Fruit fly (Drosophila melanogaster): ENCODE results near the gene CG18273.

The CG18273 gene

DNA sequence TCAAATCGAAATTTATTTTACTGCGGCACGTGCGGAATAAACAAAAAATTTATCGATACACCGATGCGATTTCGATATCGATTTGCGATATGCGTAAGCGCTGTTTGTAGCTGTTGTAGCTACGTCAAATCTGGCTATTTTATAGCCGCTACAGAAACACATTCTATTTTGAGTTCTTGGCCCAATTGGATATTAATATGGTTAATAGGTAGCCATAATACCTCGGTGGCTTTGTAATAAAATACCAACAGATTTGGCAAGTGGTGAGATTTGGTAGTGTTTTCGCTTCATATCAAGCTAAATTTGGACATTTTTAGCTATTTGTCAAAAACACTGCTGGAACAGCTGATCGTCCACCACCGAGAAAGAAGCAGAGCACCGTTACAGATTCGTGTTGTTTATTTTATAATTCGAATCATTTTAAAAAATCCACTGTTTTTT, at the start of gene CG18273, which contains the start of gene CG3156:
TSS of gene CG18273 (minus strand) at position 65 of the 441 bp plus-strand sequence.
TSS of gene CG3156 (plus strand) at position 362 of the 441 bp plus-strand sequence.
- TF ChIP-seq Dll (optimal IDR thresholded peaks at IDR 0.05) (no peak), CG8478 (optimal IDR thresholded peaks at IDR 0.05) (no peak), usp (GFP tag; optimal IDR thresholded peaks at IDR 0.05) (no peak), psq (optimal IDR thresholded peaks at IDR 0.05) (no peak), pan (optimal IDR thresholded peaks at IDR 0.05) (no peak), EcR (GFP tag; optimal IDR thresholded peaks at IDR 0.05) (no peak)

DNA sequence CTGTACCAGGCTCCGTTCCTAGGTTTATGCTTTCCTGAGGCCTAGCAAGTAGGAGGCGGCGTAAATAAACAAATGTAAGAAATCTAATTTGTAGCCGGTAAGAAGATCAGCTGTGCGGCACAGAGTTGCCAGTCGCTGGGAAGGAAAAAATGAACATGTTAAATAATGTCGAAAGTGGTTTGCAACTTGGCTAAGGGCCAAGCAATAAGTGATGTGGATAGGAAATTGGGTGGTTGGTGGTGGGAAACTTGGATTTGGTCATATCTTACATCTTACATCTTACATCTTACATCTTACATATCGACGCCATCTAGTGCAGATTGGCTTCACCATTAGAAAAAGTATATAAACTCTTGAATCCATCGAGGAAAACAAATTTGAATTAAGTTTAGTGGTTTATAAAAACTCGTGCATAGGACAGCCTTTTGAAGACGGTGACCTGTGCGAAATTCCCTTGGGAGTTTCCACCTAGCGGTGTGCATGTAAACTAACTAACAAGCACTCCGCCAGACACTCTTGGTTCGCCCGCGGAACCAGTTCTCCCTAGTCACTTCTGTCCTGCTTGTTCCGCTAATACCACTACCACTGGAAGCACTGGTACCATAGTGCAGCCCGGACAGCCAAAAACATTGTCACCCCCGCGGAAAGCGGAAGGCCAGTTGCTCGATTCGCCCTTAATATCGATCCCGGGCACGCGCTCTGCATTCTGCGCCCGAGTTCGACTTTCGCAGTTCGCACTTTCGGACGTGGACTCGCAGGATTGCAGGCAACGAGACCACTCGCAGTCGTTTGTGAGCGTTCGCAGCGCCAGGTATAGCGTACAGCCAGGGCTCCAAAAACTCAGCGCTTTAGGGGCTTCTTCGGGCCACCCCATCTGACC, 42.6 kb upstream of the CG18273 start, which contains the start of the genes CG4293 and Appl:
TSS of gene CG4293 (minus strand) at position 568 of the 880 bp plus-strand sequence.
TSS of gene Appl (plus strand) at position 778 of the 880 bp plus-strand sequence.
- TF ChIP-seq usp (GFP tag; optimal IDR thresholded peaks at IDR 0.05) (no peak), Dll (optimal IDR thresholded peaks at IDR 0.05) (no peak), EcR (GFP tag; optimal IDR thresholded peaks at IDR 0.05) (no peak)

DNA sequence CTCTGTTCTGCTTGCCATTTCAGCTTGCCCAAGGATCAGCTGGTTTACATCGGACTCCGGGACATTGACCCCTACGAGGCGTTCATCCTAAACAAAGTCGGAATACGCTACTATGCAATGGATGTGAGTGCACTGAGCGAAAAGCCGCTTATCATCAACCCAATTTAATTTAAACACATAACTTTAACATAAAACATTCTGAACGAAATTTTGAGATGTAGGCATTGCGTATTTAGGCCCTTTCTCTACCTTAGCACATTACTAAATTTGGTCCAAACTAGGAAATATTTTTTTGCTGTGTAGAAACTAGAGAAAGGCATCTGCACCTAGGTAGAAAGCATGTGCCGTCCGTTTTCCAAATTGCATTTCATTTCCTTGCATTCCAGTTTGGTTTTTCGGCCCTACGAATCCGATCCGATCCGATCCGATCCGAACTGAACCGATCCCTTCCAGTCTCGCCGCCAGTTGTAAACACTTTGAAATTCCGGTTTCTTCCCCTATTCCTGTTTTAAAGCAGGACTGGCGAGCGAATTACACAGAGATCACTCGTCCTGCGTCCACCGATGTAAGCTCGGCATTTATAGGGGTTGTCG, 39.2 kb upstream of the CG18273 start:
- TF ChIP-seq Dll (optimal IDR thresholded peaks at IDR 0.05): no peak
- TF ChIP-seq psq (optimal IDR thresholded peaks at IDR 0.05): no peak
- TF ChIP-seq usp (GFP tag; optimal IDR thresholded peaks at IDR 0.05): no peak
- TF ChIP-seq CG8478 (optimal IDR thresholded peaks at IDR 0.05): no peak
- TF ChIP-seq EcR (GFP tag; optimal IDR thresholded peaks at IDR 0.05): no peak
- TF ChIP-seq pan (optimal IDR thresholded peaks at IDR 0.05): no peak

DNA sequence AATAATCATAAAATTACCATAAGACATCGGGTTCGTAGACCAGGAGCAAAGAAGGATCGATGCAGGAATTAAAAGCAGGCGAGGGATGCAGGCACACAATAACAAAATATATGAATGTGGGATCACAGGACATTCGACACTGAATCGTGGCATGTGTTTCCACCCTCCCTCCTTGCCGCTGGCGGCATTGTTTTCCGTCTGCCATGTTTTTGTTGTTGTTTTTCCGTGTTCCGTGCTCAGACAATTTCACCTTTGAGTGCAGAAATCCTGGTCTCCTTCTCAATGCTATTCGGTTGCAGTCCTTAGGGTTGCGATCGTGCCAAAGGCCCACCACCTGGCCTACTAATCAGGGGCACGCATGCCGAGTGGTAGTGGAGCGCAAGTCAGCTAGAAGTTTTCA, 38.2 kb upstream of the CG18273 start:
- TF ChIP-seq pan (optimal IDR thresholded peaks at IDR 0.05) (no peak), CG8478 (optimal IDR thresholded peaks at IDR 0.05) (no peak), Dll (optimal IDR thresholded peaks at IDR 0.05) (no peak), usp (GFP tag; optimal IDR thresholded peaks at IDR 0.05) (no peak), psq (optimal IDR thresholded peaks at IDR 0.05) (no peak), EcR (GFP tag; optimal IDR thresholded peaks at IDR 0.05) (no peak)

DNA sequence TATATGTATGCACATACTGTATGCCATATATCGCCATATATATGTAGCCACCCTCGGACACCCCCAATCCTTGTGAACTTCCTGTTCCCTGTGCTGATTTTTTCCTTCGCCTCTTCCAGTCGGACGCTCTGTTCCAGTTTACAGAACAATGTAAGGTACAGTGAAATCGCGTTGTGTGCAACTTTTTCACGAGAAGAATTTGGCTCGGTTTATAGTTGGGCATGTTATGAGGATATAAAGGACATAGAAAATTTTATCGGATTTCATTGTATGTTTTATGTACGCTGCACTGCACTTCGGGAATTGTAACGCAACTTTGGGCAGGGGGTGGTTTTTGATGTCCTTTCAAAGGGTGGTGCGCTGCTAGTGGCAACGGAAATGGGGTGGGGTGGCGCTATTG, 37.0 kb upstream of the CG18273 start:
- TF ChIP-seq pan (optimal IDR thresholded peaks at IDR 0.05) (no peak), usp (GFP tag; optimal IDR thresholded peaks at IDR 0.05) (no peak), CG8478 (optimal IDR thresholded peaks at IDR 0.05) (no peak), psq (optimal IDR thresholded peaks at IDR 0.05) (no peak), Dll (optimal IDR thresholded peaks at IDR 0.05) (no peak), EcR (GFP tag; optimal IDR thresholded peaks at IDR 0.05) (no peak)

DNA sequence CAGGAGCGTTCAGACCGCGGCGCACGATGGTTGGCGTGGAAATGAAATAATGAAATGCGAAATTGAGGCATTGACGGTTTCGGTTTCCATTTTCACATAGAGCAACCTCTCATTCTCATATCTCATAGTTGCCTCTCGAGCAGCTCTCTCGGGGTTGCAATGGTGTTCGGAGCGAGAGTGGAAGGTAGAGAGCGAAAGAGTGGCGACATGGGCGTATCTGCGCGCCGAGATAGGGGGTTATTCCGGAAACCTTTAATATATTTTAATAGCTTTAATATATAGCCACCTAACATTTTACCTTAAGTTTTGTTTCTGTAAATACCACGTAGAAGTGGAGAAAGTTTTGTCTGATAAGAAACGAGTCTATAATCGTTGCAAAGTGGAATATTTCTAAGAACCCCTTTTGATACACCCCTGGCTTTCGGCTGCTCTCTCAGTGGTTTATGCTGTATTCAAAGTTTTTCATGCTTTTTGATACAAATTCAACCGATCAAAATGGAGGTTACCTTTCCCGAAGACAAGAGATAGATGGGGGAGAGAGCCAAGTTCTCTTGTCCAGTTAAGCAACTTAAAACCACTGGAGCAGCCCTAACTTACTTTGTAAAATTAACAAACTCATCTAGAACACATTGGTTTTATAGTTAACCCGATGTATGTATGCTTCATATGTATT, 35.9 kb upstream of the CG18273 start, which contains the start of gene elav:
TSS of gene elav (minus strand) at position 48 of the 673 bp plus-strand sequence.
- TF ChIP-seq psq (optimal IDR thresholded peaks at IDR 0.05): no peak
- TF ChIP-seq usp (GFP tag; optimal IDR thresholded peaks at IDR 0.05): no peak
- no peak for TF ChIP-seq pan (optimal IDR thresholded peaks at IDR 0.05)
- peak; percentile 67 for TF ChIP-seq Dll (optimal IDR thresholded peaks at IDR 0.05)
- no peak for TF ChIP-seq EcR (GFP tag; optimal IDR thresholded peaks at IDR 0.05)

DNA sequence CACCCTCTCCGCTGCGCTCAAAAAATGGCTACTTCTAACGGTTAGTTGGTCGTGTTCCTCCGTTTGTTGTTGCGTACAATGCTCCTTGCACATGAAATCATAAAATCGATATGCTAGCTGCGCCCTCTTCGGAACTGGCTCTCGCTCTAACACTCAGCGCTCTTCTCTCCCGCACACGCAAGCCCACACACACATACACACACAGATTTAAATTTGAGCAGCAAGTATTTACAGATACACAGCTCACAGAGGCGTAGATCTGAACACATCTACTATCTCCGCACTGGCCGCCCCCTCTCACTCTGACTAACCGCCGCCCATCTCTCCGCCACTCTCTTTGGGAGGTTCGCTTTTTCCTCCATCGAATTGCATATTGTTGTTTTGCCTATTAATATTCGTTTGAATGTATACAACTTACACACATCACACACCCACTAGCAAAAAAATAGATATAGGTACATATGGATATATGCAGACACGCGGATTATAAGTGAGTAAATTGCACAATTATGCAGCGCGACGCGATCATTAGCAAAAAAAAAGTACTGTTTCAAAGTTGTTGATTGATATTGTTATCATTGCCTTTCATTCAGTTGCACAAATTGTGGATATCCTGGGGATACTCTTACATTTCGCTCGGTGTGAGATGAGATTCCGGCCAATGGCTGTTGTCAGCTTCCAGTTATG, 35.1 kb upstream of the CG18273 start:
- TF ChIP-seq pan (optimal IDR thresholded peaks at IDR 0.05) (no peak), Dll (optimal IDR thresholded peaks at IDR 0.05) (peak; percentile 44), EcR (GFP tag; optimal IDR thresholded peaks at IDR 0.05) (peak in 1 of 2 experiments; percentile 63)

DNA sequence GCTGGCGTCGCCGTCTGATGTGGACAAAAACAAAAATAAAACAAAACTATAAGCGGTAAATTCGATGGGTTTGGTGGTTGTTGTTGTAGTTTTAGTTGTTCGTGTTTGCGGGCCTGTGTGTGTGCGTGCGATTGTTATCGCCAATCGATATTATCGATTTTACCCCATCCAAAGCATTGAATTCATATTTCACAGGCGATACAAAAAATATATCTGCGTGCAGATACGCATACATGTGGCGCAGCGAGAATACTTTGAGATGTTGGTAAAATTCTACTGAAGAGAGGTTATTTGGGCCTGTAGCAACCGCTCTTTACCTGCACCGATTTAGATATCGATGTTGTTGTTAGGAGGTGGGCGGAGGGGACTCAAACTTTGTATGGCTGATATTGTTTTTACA, 34.3 kb upstream of the CG18273 start:
- TF ChIP-seq Dll (optimal IDR thresholded peaks at IDR 0.05): no peak
- no peak for TF ChIP-seq EcR (GFP tag; optimal IDR thresholded peaks at IDR 0.05)
- TF ChIP-seq usp (GFP tag; optimal IDR thresholded peaks at IDR 0.05): no peak
- TF ChIP-seq pan (optimal IDR thresholded peaks at IDR 0.05): no peak

DNA sequence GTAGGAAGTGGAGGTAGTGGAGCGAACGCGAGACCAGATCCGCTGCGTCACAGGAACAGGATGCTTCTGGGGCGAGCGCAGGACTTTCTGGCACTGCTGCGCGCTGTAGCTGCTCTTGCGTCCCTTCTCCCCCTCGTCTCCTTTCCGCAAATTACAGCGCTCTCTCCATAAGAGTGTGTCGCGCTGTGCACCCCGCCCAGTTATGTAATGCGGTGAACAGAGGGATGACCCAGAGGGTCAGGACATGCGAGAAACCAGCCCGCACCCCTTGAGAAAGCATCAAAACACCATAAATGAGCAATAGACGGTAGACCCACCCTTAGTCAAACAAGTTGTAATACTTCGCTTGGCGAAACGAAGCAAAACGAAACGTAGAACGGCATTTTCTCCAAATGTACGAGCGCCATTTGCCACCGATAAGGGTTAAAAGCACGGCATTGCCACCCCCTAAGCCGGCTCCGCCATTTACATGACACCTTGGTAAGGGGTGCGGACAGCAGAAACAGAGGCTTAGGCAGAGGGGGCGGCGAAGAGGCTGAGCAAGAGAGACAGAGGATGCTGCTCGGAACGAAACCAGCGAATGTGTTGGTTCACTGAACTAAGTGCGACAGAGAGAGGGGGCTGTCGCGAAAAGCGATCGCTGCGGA, 33.0 kb upstream of the CG18273 start:
- TF ChIP-seq pan (optimal IDR thresholded peaks at IDR 0.05) (no peak), Dll (optimal IDR thresholded peaks at IDR 0.05) (no peak), EcR (GFP tag; optimal IDR thresholded peaks at IDR 0.05) (no peak), psq (optimal IDR thresholded peaks at IDR 0.05) (no peak)

DNA sequence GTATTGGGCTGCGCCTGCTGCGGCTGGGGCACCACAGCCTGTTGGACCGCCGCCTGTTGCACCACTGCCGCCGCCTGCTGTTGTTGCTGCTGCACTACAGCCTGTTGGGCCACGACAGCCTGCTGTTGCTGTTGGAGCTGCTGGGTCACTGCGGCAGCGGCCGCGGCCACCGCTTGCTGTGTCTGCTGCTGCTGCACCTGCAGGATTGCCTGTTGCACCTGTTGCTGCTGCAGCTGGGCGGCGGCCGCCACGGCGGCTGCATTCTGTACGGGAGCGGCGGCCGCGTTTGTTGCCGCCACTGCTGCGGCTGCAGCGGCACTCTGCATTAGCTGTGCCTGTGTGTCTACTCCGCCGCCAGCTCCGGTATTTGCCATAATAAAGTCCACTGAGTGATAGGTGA, 31.5 kb upstream of the CG18273 start:
- no peak for TF ChIP-seq psq (optimal IDR thresholded peaks at IDR 0.05)
- TF ChIP-seq CG8478 (optimal IDR thresholded peaks at IDR 0.05): no peak
- TF ChIP-seq Dll (optimal IDR thresholded peaks at IDR 0.05): no peak
- no peak for TF ChIP-seq EcR (GFP tag; optimal IDR thresholded peaks at IDR 0.05)
- TF ChIP-seq pan (optimal IDR thresholded peaks at IDR 0.05): no peak

DNA sequence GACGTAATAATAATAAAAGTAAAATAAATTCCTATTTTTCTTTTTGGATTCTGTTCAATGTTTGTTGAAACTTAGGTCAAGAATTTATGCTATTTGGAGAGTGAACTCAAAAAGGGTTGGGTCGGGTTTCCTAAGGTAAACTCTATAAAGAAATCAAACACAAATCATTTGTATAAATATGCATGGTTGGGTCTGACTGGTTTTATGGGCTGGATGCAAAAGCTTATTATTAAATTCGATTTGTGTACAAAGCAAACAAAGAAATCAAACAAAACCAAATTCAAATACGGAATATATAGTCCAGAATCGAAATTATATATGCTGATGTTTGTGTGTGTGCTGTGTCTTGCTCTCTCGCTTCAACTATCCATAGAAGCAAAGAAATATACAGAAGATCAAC, 28.3 kb upstream of the CG18273 start:
- TF ChIP-seq usp (GFP tag; optimal IDR thresholded peaks at IDR 0.05): no peak
- no peak for TF ChIP-seq psq (optimal IDR thresholded peaks at IDR 0.05)
- no peak for TF ChIP-seq Dll (optimal IDR thresholded peaks at IDR 0.05)
- no peak for TF ChIP-seq EcR (GFP tag; optimal IDR thresholded peaks at IDR 0.05)
- no peak for TF ChIP-seq CG8478 (optimal IDR thresholded peaks at IDR 0.05)
- TF ChIP-seq pan (optimal IDR thresholded peaks at IDR 0.05): no peak

All from whole organism.